Worm (Caenorhabditis elegans) whole organism, L4/young adult: ENCODE data around the gene W08E12.8.
"Not testable (repeated sequence)": the region's sequence is repeated elsewhere in the genome, so short reads cannot be mapped to it uniquely, and the experiment has no call there.

Source experiments
- W03F9.2 ChIP-seq: fragments of 150-350 bp; optimal IDR thresholded peaks from 2 replicates; lab custom pipeline; 2014; ENCODE audit warnings: missing biosample characterization, missing genetic modification characterization
- dao-5 ChIP-seq: sonication (generic microtip); optimal IDR thresholded peaks from 2 replicates; lab custom pipeline; 2016; ENCODE audit warnings: missing genotype, missing genetic modification characterization, moderate library complexity, missing compliant biosample characterization
- him-1 ChIP-seq: sonication (generic microtip); optimal IDR thresholded peaks from 2 replicates; lab custom pipeline; 2016; ENCODE audit warnings: missing genotype, missing genetic modification reagents, missing genetic modification characterization, missing compliant biosample characterization

Gene W08E12.8

DNA sequence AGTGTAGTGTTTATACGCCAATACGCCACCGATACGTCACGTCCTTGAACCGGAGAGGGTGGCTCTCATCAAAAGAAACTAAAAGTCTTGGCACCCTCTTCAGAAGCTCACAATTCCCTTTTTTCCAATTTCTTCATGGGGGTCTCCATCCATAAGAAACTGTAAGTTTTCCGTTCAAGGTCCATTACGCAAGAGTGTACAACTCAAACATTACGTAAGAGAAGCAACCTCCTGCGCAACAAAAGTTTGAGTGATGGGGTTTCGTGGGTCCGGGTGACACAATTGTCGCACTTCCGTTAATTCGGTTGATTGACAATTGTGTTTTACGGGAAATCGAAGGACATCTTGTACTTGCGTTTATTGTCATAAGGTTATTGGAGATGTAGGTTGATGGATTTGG lies 13.3 kb upstream of the W08E12.8 start:
- TF ChIP-seq dao-5 (tag; lab: Kevin White, UChicago) (no peak), him-1 (tag; lab: Kevin White, UChicago) (no peak), W03F9.2 (tag; lab: Kevin White, UChicago) (no peak)

DNA sequence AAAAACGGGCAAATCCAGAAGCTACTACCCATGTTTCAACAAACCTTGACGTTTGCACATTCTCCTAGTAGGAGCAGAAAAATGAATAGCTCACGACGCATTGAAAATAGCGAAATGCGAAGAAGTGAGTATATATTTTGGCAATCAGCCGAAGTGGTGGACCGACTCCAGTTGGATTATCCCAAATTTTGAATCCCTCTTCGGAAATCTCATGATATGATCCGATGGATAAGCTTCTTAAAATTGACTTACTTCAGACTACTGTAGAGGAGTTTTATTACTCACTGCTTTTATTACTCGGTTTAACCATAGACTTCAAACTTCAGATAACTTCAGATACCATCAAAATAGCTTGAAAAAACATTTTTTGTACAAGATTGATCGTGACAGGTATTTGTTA lies 2.9 kb upstream of the W08E12.8 start, which contains the start of gene gcy-23:
gcy-23 (minus strand) TSS at position 101 of the 400 bp plus-strand sequence.
- no peak for TF ChIP-seq W03F9.2 (tag; lab: Kevin White, UChicago)
- TF ChIP-seq him-1 (tag; lab: Kevin White, UChicago): no peak
- TF ChIP-seq dao-5 (tag; lab: Kevin White, UChicago): no peak

DNA sequence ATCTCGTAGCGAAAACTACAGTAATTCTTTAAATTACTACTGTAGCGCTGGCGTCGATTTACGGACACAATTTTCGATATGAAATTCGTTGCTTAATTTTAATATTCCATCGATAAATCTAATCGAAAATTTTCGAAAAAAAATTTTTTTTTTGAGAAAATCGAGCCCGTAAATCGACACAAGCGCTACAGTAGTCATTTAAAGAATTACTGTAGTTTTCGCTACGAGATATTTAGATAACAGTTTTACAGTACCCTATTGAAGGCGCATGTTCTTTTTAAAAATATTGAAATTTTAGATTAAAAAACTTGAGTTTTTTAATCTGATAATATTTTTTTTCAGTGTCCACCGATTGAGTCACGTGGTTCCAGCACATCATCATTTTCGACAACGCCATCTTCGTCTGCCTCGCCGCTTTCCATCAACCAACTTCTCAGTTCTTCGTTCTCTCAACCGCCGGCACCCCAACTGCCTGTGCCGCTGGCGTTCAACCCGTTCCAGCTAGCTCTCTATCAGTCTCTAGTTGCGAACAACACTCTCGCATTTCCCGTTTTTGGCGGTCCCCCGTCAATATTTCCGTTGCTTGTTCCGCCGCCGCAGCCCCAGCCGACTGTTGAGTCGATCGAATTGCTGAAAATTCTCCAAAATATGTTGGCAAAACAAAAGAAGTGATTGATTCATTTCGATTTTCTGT lies 1.8 kb downstream of the W08E12.8 start:
- TF ChIP-seq dao-5 (tag; lab: Kevin White, UChicago): no peak
- TF ChIP-seq him-1 (tag; lab: Kevin White, UChicago): no peak
- no peak for TF ChIP-seq W03F9.2 (tag; lab: Kevin White, UChicago)

DNA sequence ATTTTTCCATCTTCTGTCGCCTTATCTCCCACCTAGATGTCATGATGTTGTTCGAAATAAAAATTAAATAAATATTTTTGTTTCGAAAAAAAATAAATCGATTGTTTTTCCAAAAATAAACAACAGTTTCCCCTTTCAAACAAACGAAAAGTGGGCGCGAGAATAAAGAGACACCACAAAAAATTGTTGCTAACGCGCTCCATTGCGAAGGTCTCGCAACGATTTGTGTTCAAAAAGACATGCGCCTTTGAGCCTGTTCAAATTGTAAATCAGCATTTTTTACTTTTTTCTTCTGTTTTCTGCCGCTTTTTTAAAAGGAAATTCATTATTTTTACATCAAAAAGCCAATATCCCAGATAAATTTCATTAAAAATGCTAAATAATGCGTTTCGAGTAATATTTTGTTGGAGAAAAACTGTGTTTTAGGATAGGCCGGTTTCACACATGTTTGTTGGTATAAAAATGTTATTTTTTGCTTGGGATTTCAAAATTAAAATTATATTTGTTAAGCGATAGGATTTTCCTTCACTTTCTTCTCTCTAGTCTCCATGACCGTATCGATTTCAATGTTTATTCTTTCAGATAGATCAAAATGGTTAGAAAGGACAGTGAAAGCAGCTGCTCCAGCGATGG lies 2.5 kb downstream of the W08E12.8 start, which contains the start of gene W08E12.7:
W08E12.7 (plus strand) TSS at position 583 of the 633 bp plus-strand sequence.
- TF ChIP-seq him-1 (tag; lab: Kevin White, UChicago) (peak; percentile 38), W03F9.2 (tag; lab: Kevin White, UChicago) (peak; percentile 97), dao-5 (tag; lab: Kevin White, UChicago) (no peak)

DNA sequence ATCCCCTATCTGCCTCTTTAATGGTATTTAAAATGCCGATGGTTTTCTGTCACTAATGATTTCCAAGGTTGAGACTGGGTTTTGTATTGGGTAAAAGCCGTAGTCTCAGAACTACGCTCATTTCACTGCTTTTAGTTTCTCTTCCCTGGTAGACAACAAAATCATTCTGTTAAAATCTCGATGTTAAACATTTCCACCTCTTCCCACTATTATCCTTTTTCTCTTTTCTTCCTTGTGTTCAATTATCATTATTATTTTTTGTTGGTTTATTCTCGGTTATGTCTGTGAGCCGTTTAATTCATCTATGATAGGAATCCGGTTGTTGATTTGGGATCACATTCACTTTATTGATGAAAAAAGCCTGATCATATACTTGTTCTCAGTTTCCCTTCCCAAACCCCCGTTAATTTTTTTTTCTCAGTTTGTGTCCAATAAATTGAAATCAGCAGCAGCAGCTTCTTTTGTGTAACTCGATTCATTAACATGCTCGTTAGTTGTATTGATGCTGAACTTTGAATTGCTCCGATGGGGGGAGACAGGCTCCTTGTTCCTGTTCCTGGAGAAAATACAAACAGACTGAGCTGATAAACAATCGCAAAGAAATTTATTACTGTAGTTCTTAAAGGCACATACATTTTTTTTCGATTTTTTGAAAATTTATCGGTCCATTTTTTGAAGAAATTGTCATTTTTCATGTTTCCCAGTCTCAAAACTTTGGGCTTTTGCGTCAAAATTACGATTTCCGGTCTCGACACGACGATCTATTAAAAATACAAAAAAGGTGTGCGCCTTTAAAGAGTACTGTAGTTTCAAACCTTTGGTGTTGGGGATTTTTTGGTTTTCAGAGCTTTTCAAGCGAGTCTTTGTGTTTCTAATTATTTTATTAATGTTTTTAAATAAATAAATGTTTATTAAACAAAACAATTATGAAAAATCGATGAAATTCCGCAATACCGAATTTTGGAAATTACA lies 4.7 kb downstream of the W08E12.8 start:
- TF ChIP-seq him-1 (tag; lab: Kevin White, UChicago) (no peak), dao-5 (tag; lab: Kevin White, UChicago) (no peak), W03F9.2 (tag; lab: Kevin White, UChicago) (no peak)

DNA sequence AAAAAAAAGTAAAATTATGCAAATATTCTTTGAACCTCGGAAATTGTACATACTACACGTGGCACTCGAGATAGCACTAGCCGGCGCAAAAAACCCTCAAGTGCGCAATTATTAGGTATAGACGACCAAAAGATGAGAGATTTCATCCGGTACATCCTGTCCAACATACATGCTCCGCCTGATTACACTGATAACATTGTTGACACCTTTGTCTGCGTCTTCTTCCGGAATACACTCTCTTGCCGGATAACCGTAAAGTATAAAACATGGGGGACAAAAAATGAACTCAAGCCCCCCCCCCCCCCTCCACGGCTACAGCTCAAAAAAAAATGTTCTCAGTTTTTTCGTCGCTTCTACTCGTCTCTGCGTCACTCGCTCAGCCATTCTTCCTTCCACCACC lies 6.1 kb downstream of the W08E12.8 start, which contains the start of gene W08E12.6:
W08E12.6 (plus strand) TSS at position 301 of the 400 bp plus-strand sequence.
- TF ChIP-seq him-1 (tag; lab: Kevin White, UChicago): no peak
- TF ChIP-seq dao-5 (tag; lab: Kevin White, UChicago): no peak
- no peak for TF ChIP-seq W03F9.2 (tag; lab: Kevin White, UChicago)

DNA sequence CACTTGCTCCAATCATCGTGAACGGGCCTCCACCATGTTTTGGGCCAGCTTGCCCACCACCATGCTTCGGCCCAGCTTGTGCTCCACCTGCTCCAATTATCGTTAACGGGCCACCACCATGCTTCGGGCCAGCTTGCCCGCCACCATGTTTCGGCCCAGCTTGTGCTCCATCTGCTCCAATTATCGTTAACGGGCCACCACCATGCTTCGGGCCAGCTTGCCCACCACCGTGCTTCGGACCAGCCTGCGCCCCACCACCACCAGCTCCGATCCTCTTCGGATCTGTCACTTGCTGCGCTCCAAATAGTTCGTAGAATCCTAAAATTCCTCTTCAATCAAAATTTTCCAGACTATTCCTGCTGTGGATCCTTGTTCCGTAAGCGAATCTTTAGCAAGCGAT lies 7.1 kb downstream of the W08E12.8 start:
- TF ChIP-seq him-1 (tag; lab: Kevin White, UChicago): no peak
- TF ChIP-seq dao-5 (tag; lab: Kevin White, UChicago): no peak
- TF ChIP-seq W03F9.2 (tag; lab: Kevin White, UChicago): no peak

DNA sequence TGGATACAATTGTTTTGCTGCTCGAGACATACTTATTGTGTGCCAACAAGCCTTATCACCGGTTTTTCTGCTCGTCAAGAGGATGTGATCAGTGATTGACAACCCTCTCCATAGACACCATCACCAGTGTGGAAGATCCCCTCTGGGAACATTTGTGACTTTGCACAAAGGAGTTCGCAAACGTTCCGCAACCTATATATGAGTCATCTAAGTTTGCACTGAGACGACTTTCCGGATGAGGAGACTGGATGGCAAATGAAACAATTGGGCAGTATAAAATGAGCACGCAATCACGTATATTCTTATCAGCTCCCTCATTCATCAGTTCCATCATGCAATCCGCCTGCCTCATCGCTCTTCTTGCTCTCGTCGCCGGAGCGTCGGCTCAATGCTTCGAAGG lies 8.3 kb downstream of the W08E12.8 start, which contains the start of gene W08E12.5:
W08E12.5 (plus strand) TSS at position 301 of the 400 bp plus-strand sequence.
- TF ChIP-seq W03F9.2 (tag; lab: Kevin White, UChicago) (no peak), him-1 (tag; lab: Kevin White, UChicago) (no peak), dao-5 (tag; lab: Kevin White, UChicago) (no peak)

DNA sequence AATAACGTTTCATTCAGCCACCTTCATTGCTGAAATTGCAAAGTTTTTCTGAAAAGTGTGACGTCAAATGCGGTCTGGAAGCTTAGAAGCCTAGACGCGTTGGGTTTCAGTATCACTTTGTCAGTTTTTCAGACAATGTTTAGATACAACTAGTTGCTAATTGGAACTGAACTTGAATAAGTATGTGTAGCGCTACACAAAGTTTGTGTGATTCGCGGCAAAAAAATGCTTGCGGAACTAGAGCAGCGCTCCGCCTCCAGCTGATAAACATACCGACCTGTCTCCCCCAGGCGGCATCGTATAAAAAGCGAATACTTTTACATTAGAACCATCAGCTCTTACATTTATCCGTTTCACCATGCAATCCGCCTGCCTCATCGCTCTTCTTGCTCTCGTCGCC lies 9.9 kb downstream of the W08E12.8 start, which contains the start of gene W08E12.4:
W08E12.4 (plus strand) TSS at position 301 of the 400 bp plus-strand sequence.
- TF ChIP-seq him-1, W03F9.2, dao-5 (tag; lab: Kevin White, UChicago): not testable (repeated sequence)

DNA sequence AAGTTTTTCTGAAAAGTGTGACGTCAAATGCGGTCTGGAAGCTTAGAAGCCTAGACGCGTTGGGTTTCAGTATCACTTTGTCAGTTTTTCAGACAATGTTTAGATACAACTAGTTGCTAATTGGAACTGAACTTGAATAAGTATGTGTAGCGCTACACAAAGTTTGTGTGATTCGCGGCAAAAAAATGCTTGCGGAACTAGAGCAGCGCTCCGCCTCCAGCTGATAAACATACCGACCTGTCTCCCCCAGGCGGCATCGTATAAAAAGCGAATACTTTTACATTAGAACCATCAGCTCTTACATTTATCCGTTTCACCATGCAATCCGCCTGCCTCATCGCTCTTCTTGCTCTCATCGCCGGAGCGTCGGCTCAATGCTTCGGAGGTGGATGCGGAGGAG lies 11.5 kb downstream of the W08E12.8 start, which contains the start of gene idpp-12:
idpp-12 (plus strand) TSS at position 301 of the 400 bp plus-strand sequence.
- TF ChIP-seq him-1, dao-5, W03F9.2 (tag; lab: Kevin White, UChicago): not testable (repeated sequence)

DNA sequence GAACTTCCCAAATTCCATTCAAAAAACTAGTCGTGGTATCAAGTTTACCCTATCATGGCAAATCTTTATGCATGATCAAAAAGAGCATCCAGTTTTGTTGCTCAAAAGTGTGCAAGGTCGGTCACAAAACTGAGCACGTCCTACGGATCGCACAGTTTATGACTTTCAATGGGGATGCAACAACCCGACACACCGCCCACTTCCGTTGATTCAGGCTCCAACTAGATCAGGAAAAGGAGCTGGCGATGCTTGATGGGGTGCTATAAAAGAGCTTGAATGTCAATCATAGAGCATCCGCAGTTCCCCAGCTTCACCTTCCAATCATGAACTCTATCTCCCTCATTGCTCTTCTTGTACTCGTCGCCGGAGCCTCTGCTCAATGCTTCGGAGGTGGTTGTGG lies 13.4 kb downstream of the W08E12.8 start, which contains the start of gene W08E12.2:
W08E12.2 (plus strand) TSS at position 301 of the 400 bp plus-strand sequence.
- no peak for TF ChIP-seq him-1 (tag; lab: Kevin White, UChicago)
- TF ChIP-seq W03F9.2 (tag; lab: Kevin White, UChicago): no peak
- no peak for TF ChIP-seq dao-5 (tag; lab: Kevin White, UChicago)

DNA sequence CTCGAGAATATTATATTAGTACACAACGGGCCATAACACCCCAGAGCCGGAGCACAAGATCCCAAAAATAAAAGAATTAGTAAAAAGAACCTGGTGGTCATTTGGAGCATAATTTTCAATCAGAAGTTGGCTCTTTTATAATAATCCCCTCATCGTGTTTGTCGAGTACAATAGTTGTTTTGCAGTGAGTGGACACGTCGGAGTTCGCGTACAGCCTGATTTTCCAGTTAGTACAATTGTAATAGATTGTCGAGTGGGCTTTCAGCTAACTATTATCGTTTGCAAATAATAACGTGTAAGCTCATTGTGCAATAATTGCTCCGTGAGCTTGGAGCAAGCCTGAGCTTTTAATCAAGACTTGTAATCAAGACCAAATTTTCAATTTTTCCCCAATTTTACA lies 15.3 kb downstream of the W08E12.8 start, which contains the start of gene W08E12.9:
W08E12.9 (minus strand) TSS at position 101 of the 400 bp plus-strand sequence.
- TF ChIP-seq him-1 (tag; lab: Kevin White, UChicago): no peak
- TF ChIP-seq W03F9.2 (tag; lab: Kevin White, UChicago): no peak
- TF ChIP-seq dao-5 (tag; lab: Kevin White, UChicago): no peak
